Fruit fly (Drosophila melanogaster) whole organism, embryonic: ENCODE results near the gene CG17329.

Experiments
- ATbp ChIP-seq: fragments of 200-800 bp; sonication (Bioruptor generic); optimal IDR thresholded peaks from 2 replicates; lab custom pipeline; 2017; ENCODE audit warnings: missing biosample characterization, mild to moderate bottlenecking, missing genetic modification characterization, missing genetic modification reagents
- C15 ChIP-seq: fragments of 200-800 bp; sonication (Bioruptor generic); IDR thresholded peaks from 3 replicates; pipeline ENCODE4 v1.3.6; 2022; ENCODE audit warnings: missing biosample characterization, missing genetic modification characterization
- CG10147 ChIP-seq: fragments of 200-800 bp; sonication (Bioruptor generic); optimal IDR thresholded peaks from 2 replicates; lab custom pipeline; 2019; ENCODE audit warnings: missing biosample characterization, mild to moderate bottlenecking, missing genetic modification characterization, moderate library complexity
- CG10431 ChIP-seq: fragments of 200-800 bp; sonication (Bioruptor generic); optimal IDR thresholded peaks from 3 replicates; lab custom pipeline; 2018; ENCODE audit warnings: missing biosample characterization, mild to moderate bottlenecking, missing genetic modification characterization
- CG12236 ChIP-seq: fragments of 200-800 bp; sonication (Bioruptor generic); optimal IDR thresholded peaks from 2 replicates; lab custom pipeline; 2016; ENCODE audit warnings: missing biosample characterization, missing genetic modification characterization
- CG13296 ChIP-seq: fragments of 200-800 bp; sonication (Bioruptor generic); optimal IDR thresholded peaks from 3 replicates; lab custom pipeline; 2018; ENCODE audit warnings: missing biosample characterization, mild to moderate bottlenecking, missing genetic modification characterization
- CG14710 ChIP-seq: fragments of 200-800 bp; sonication (Bioruptor generic); optimal IDR thresholded peaks from 3 replicates; lab custom pipeline; 2019; ENCODE audit warnings: missing biosample characterization, mild to moderate bottlenecking, missing genetic modification characterization, moderate library complexity
- CG15269 ChIP-seq: fragments of 200-800 bp; sonication (Bioruptor generic); optimal IDR thresholded peaks from 2 replicates; lab custom pipeline; 2018; ENCODE audit warnings: missing biosample characterization, mild to moderate bottlenecking, missing genetic modification characterization, moderate library complexity
- CG17385 ChIP-seq: fragments of 200-800 bp; sonication (Bioruptor generic); optimal IDR thresholded peaks from 3 replicates; lab custom pipeline; 2018; ENCODE audit warnings: missing biosample characterization, mild to moderate bottlenecking, missing genetic modification characterization
- CG17568 ChIP-seq: fragments of 200-800 bp; sonication (Bioruptor generic); optimal IDR thresholded peaks from 2 replicates; lab custom pipeline; 2018; ENCODE audit warnings: missing biosample characterization, mild to moderate bottlenecking, missing genetic modification characterization, moderate library complexity
- CG17829 ChIP-seq: fragments of 200-800 bp; optimal IDR thresholded peaks from 2 replicates; lab custom pipeline; 2019; ENCODE audit warnings: missing biosample characterization, mild to moderate bottlenecking, missing genetic modification characterization, moderate library complexity
- CG1832 ChIP-seq: fragments of 200-800 bp; sonication (Bioruptor generic); optimal IDR thresholded peaks from 2 replicates; lab custom pipeline; 2017; ENCODE audit warnings: missing biosample characterization, mild to moderate bottlenecking, missing genetic modification characterization, inconsistent platforms
- CG2678 ChIP-seq: fragments of 200-800 bp; sonication (Bioruptor generic); optimal IDR thresholded peaks from 3 replicates; lab custom pipeline; 2019; ENCODE audit warnings: missing biosample characterization, mild to moderate bottlenecking, missing genetic modification characterization, moderate library complexity
- CG30403 ChIP-seq: fragments of 200-800 bp; sonication (Bioruptor generic); optimal IDR thresholded peaks from 3 replicates; lab custom pipeline; 2016; ENCODE audit warnings: missing biosample characterization, missing genetic modification characterization
- CG30431 ChIP-seq: fragments of 200-800 bp; sonication (Bioruptor generic); optimal IDR thresholded peaks from 2 replicates; lab custom pipeline; 2017; ENCODE audit warnings: missing biosample characterization, missing genetic modification characterization
- CG31224 ChIP-seq: fragments of 200-800 bp; sonication (Bioruptor generic); IDR thresholded peaks from 2 replicates; pipeline ENCODE4 v1.3.6; 2022; ENCODE audit warnings: missing biosample characterization, missing genetic modification characterization
- CG5180 ChIP-seq: fragments of 200-800 bp; sonication (Bioruptor generic); optimal IDR thresholded peaks from 3 replicates; lab custom pipeline; 2017; ENCODE audit warnings: missing biosample characterization, missing genetic modification characterization, mild to moderate bottlenecking, moderate library complexity, missing genetic modification reagents
- CG7271 ChIP-seq: fragments of 200-800 bp; sonication (Bioruptor generic); optimal IDR thresholded peaks from 2 replicates; lab custom pipeline; 2018; ENCODE audit warnings: missing biosample characterization, mild to moderate bottlenecking, missing genetic modification characterization, moderate library complexity
- CG8089 ChIP-seq: fragments of 200-800 bp; sonication (Bioruptor generic); optimal IDR thresholded peaks from 3 replicates; lab custom pipeline; 2016; ENCODE audit warnings: missing biosample characterization, missing genetic modification characterization
- Jarid2 ChIP-seq: fragments of 200-800 bp; sonication (Bioruptor generic); optimal IDR thresholded peaks from 3 replicates; lab custom pipeline; 2017; ENCODE audit warnings: mild to moderate bottlenecking, missing biosample characterization, missing genetic modification reagents, missing genetic modification characterization
- Myb ChIP-seq: fragments of 200-800 bp; sonication (Bioruptor generic); optimal IDR thresholded peaks from 2 replicates; lab custom pipeline; 2016; ENCODE audit warnings: missing biosample characterization, missing genetic modification characterization
- Neu2 ChIP-seq: fragments of 200-800 bp; sonication (Bioruptor generic); optimal IDR thresholded peaks from 3 replicates; lab custom pipeline; 2016; ENCODE audit warnings: missing biosample characterization, missing genetic modification characterization, borderline replicate concordance
- Vsx1 ChIP-seq: fragments of 200-800 bp; sonication (Bioruptor generic); optimal IDR thresholded peaks from 2 replicates; lab custom pipeline; 2017; ENCODE audit warnings: missing biosample characterization, mild to moderate bottlenecking, missing genetic modification characterization, missing genetic modification reagents
- YL-1 ChIP-seq: fragments of 200-800 bp; sonication (Bioruptor generic); optimal IDR thresholded peaks from 3 replicates; lab custom pipeline; 2017; ENCODE audit warnings: missing biosample characterization, mild to moderate bottlenecking, missing genetic modification characterization
- ato ChIP-seq: fragments of 200-800 bp; sonication (Bioruptor generic); IDR thresholded peaks from 2 replicates; pipeline ENCODE4 v1.3.6; 2022; ENCODE audit warnings: missing biosample characterization, missing genetic modification characterization; ENCODE audit not compliant: partially characterized antibody
- cad ChIP-seq: fragments of >200 bp; optimal IDR thresholded peaks from 2 replicates; lab custom pipeline; 2017; ENCODE audit warnings: missing biosample characterization, missing genetic modification characterization
- crc ChIP-seq: fragments of 200-800 bp; sonication (Bioruptor generic); optimal IDR thresholded peaks from 2 replicates; lab custom pipeline; 2016; ENCODE audit warnings: missing biosample characterization, missing genetic modification characterization
- croc ChIP-seq: fragments of 200-800 bp; sonication (Bioruptor generic); conservative IDR thresholded peaks from 3 replicates; pipeline ENCODE4 v1.3.6; 2022; ENCODE audit warnings: missing biosample characterization, missing genetic modification characterization
- crol ChIP-seq: fragments of 200-800 bp; sonication (Bioruptor generic); IDR thresholded peaks from 2 replicates; pipeline ENCODE4 v1.3.6; 2022; ENCODE audit warnings: missing biosample characterization, missing genetic modification characterization
- crp ChIP-seq, 2 experiments: fragments of 200-800 bp; sonication (Bioruptor generic); optimal IDR thresholded peaks; 2 replicates in 1 of 2; 3 replicates in 1 of 2; lab custom pipeline; 2017; ENCODE audit warnings: missing biosample characterization in 2 of 2, missing genetic modification characterization in 2 of 2, mild to moderate bottlenecking in 1 of 2, moderate library complexity in 1 of 2
- danr ChIP-seq: fragments of 200-800 bp; sonication (Bioruptor generic); IDR thresholded peaks from 2 replicates; pipeline ENCODE4 v1.3.6; 2022; ENCODE audit warnings: missing biosample characterization, missing genetic modification characterization
- gcm ChIP-seq: fragments of 200-800 bp; sonication (Bioruptor generic); optimal IDR thresholded peaks from 2 replicates; lab custom pipeline; 2019; ENCODE audit warnings: missing biosample characterization, mild to moderate bottlenecking, missing genetic modification characterization, moderate library complexity
- lola ChIP-seq, 3 experiments: fragments of >200 bp in 2 of 3; fragments of 200-800 bp in 1 of 3; sonication (Bioruptor generic) in 1 of 3; optimal IDR thresholded peaks; 2 replicates each; lab custom pipeline; 2017 to 2019; ENCODE audit warnings: missing biosample characterization in 3 of 3, missing genetic modification characterization in 3 of 3, mild to moderate bottlenecking in 1 of 3, moderate library complexity in 1 of 3
- maf-S ChIP-seq: fragments of 200-800 bp; sonication (Bioruptor generic); optimal IDR thresholded peaks from 2 replicates; lab custom pipeline; 2016; ENCODE audit warnings: missing biosample characterization, missing genetic modification characterization
- onecut ChIP-seq: fragments of 200-800 bp; sonication (Bioruptor generic); IDR thresholded peaks from 2 replicates; pipeline ENCODE4 v1.3.6; 2022; ENCODE audit warnings: missing biosample characterization, missing genetic modification characterization
- p53 ChIP-seq: fragments of 200-800 bp; sonication (Bioruptor generic); optimal IDR thresholded peaks from 2 replicates; lab custom pipeline; 2016; ENCODE audit warnings: missing biosample characterization, missing genetic modification characterization
- pfk ChIP-seq: fragments of 200-800 bp; sonication (Bioruptor generic); optimal IDR thresholded peaks from 2 replicates; lab custom pipeline; 2018; ENCODE audit warnings: missing biosample characterization, mild to moderate bottlenecking, missing genetic modification characterization, moderate library complexity
- row ChIP-seq: fragments of 200-800 bp; sonication (Bioruptor generic); IDR thresholded peaks from 3 replicates; pipeline ENCODE4 v1.3.6; 2022; ENCODE audit warnings: missing biosample characterization, missing genetic modification characterization
- slou ChIP-seq: fragments of 200-800 bp; sonication (Bioruptor generic); optimal IDR thresholded peaks from 3 replicates; lab custom pipeline; 2016; ENCODE audit warnings: missing biosample characterization, missing genetic modification characterization
- slp2 ChIP-seq: fragments of 200-800 bp; sonication (Bioruptor generic); optimal IDR thresholded peaks from 2 replicates; lab custom pipeline; 2016; ENCODE audit warnings: missing biosample characterization, missing genetic modification characterization
- sna ChIP-seq: fragments of 200-800 bp; sonication (Bioruptor generic); IDR thresholded peaks from 2 replicates; pipeline ENCODE4 v1.3.6; 2022; ENCODE audit warnings: missing biosample characterization, missing genetic modification characterization; ENCODE audit not compliant: partially characterized antibody
- tgo ChIP-seq: fragments of 200-800 bp; sonication (Bioruptor generic); IDR thresholded peaks from 3 replicates; pipeline ENCODE4 v1.3.6; 2022; ENCODE audit warnings: missing biosample characterization, missing genetic modification characterization
- twi ChIP-seq: fragments of 200-800 bp; optimal IDR thresholded peaks from 2 replicates; lab custom pipeline; 2019; ENCODE audit warnings: missing biosample characterization, mild to moderate bottlenecking, missing genetic modification characterization, moderate library complexity
- vfl ChIP-seq: fragments of 200-800 bp; sonication (Bioruptor generic); optimal IDR thresholded peaks from 2 replicates; lab custom pipeline; 2016; ENCODE audit warnings: missing biosample characterization, missing genetic modification characterization
- vnd ChIP-seq: fragments of 200-800 bp; sonication (Bioruptor generic); IDR thresholded peaks from 3 replicates; pipeline ENCODE4 v1.3.6; 2022; ENCODE audit warnings: missing biosample characterization, missing genetic modification characterization; ENCODE audit not compliant: partially characterized antibody
- zen ChIP-seq: fragments of 200-800 bp; sonication (Bioruptor generic); optimal IDR thresholded peaks from 3 replicates; lab custom pipeline; 2018; ENCODE audit warnings: missing biosample characterization, mild to moderate bottlenecking, missing genetic modification characterization, moderate library complexity

CG17329 gene

DNA sequence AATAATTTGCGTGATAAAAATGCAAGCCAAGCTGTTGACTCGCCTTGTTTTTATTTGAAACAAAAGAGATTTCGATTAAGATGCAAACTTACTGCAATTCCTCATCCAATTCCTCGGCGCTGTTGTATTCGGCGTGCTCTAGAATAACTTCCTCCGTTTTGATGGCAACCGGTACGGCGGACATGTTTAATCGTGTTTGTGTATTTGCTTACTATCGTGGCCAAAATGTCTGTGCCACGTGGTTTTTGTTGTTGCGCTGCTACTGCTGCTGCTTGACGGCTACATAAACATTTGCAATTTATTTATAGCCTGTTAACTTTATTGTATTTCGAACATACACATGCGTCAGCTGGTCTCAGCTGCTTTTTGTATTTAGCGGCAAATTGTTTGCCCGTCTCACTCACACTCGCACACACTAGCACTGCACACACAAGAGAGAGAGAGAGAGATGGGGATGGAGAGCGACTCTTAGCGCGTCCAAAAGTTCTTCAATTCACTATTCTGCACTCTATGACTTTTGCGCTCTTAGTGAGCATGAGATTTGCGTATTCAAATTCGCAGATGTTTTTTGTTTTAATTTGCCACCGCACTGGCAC is 4.0 kb upstream of the CG17329 start (continued):
- no peak for TF ChIP-seq CG17568
- TF ChIP-seq CG10147 (GFP tag; lab: Kevin White, UChicago), result no peak
- TF ChIP-seq crp (GFP tag; optimal IDR thresholded peaks at IDR 0.05; lab: Kevin White, UChicago), result peak; percentile 61 to 82
- TF ChIP-seq ATbp (GFP tag; lab: Kevin White, UChicago), result no peak
- TF ChIP-seq p53 (GFP tag; lab: Kevin White, UChicago), result peak; percentile 99
- TF ChIP-seq CG17829 (tag; lab: Kevin White, UChicago), result no peak
- TF ChIP-seq crol (GFP tag; lab: Robert Waterston, UW), result no peak
- no peak for TF ChIP-seq croc (GFP tag; lab: Robert Waterston, UW)
- TF ChIP-seq CG2678 (tag; lab: Kevin White, UChicago), result no peak
- TF ChIP-seq YL-1 (GFP tag; lab: Kevin White, UChicago), result peak; percentile 33
- no peak for TF ChIP-seq CG5180 (GFP tag; lab: Kevin White, UChicago)

DNA sequence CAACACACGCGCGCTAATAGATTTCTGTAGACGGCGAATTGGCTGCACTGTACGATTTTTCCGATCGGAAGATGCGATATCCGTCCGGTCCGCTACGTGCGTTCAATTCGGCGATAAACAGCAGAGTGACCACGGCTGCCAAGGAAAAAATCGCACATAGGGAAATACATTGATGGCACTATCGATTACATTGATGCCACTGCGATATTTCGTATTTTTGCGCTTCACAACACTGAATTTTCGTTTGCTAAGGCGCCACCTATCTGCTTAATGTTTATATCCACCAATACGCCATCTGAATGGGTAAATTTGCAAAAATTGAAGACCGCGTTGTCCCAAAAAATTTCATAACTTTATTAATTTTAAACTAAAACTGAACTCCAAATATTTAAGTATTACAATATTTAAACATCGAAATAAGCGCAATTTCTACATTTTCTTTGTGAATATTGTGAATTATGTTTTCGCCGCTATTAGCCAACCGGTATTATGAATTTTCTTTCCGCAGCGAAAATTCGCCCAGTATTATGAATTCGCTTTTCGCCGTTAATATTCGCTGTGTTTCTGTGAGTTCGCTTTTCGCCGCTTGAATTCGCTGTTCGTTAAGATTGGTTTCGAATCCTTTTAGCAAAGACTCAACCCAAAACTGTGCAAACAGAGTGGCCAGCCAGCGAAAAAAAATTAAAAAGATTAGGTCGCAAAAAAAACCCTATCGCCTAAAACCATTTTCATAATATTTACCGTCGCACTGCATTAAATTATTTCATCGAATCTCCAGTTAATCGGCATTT is 3.3 kb upstream of the CG17329 start, which contains the start of the genes crp and pkaap:
TSS of gene crp (minus strand) at position 129 of the 791 bp plus-strand sequence.
TSS of gene pkaap (plus strand) at position 689 of the 791 bp plus-strand sequence.
- TF ChIP-seq crc (GFP tag; lab: Kevin White, UChicago) (peak; percentile 48), CG17385 (GFP tag; lab: Kevin White, UChicago) (peak; percentile 54), zen (tag; lab: Kevin White, UChicago) (peak; percentile 56), cad (no peak), CG13296 (peak; percentile 55), CG10431 (GFP tag; lab: Kevin White, UChicago) (peak; percentile 68), gcm (no peak), CG8089 (GFP tag; lab: Kevin White, UChicago) (peak; percentile 78), YL-1 (GFP tag; lab: Kevin White, UChicago) (peak; percentile 75), sna (no peak), vfl (GFP tag; lab: Kevin White, UChicago) (peak; percentile 78), CG31224 (GFP tag; lab: Robert Waterston, UW) (no peak), Myb (GFP tag; lab: Kevin White, UChicago) (peak; percentile 84), onecut (GFP tag; lab: Robert Waterston, UW) (peak; percentile 78), tgo (GFP tag; lab: Robert Waterston, UW) (no peak), slp2 (peak; percentile 86), row (no peak), lola (GFP tag; optimal IDR thresholded peaks at IDR 0.05; lab: Kevin White, UChicago) (peak in 1 of 3 experiments; percentile 14), C15 (GFP tag; lab: Robert Waterston, UW) (no peak), Neu2 (GFP tag; lab: Kevin White, UChicago) (peak; percentile 15), pfk (peak; percentile 54), danr (GFP tag; lab: Robert Waterston, UW) (no peak), CG12236 (GFP tag; lab: Kevin White, UChicago) (peak; percentile 59), CG14710 (tag; lab: Kevin White, UChicago) (peak; percentile 67), vnd (no peak), twi (tag; lab: Kevin White, UChicago) (peak; percentile 3), CG7271 (tag; lab: Kevin White, UChicago) (peak; percentile 51), Jarid2 (GFP tag; lab: Kevin White, UChicago) (peak; percentile 94), slou (GFP tag; lab: Kevin White, UChicago) (peak; percentile 86), ato (GFP tag; lab: Robert Waterston, UW) (no peak), CG15269 (no peak), CG30403 (peak; percentile 88), CG30431 (GFP tag; lab: Kevin White, UChicago) (peak; percentile 6), maf-S (GFP tag; lab: Kevin White, UChicago) (peak; percentile 88), Vsx1 (GFP tag; lab: Kevin White, UChicago) (peak; percentile 46), CG1832 (no peak)
